Fruit fly (Drosophila melanogaster): Measurements from ENCODE around the gene CG1227.

Gene CG1227

dm6 chr3R:7249460-7249859 is at the start of gene CG1227, which contains the start of gene Dtwd2:
Gene CG1227, minus strand, starts transcription at chr3R:7249738.
Gene Dtwd2, plus strand, starts transcription at chr3R:7249795.
- no peak for TF ChIP-seq dan (GFP tag; IDR thresholded peaks at IDR 0.05)
- peak; percentile 50 for TF ChIP-seq MESR4 (GFP tag; optimal IDR thresholded peaks at IDR 0.05)
- TF ChIP-seq Nf-YC (tag; optimal IDR thresholded peaks at IDR 0.05) = no peak
- no peak for TF ChIP-seq knrl (GFP tag; IDR thresholded peaks at IDR 0.05; ENCODE audit: partially characterized antibody)
- peak; percentile 63 for TF ChIP-seq CG12942 (GFP tag; optimal IDR thresholded peaks at IDR 0.05)
- no peak for TF ChIP-seq CG7963 (GFP tag; IDR thresholded peaks at IDR 0.05; ENCODE audit: partially characterized antibody)
- TF ChIP-seq Mad (GFP tag; optimal IDR thresholded peaks at IDR 0.05) = peak; percentile 33
- TF ChIP-seq gcm (GFP tag; optimal IDR thresholded peaks at IDR 0.05) = no peak
- TF ChIP-seq z (GFP tag; IDR thresholded peaks at IDR 0.05) = no peak
- peak; percentile 51; the same call in 1 of the 2 replicates for TF ChIP-seq CG16779 (GFP tag; IDR thresholded peaks at IDR 0.05)
- TF ChIP-seq pfk (GFP tag; optimal IDR thresholded peaks at IDR 0.05) = no peak
- peak; percentile 94 for TF ChIP-seq CG10147 (GFP tag; optimal IDR thresholded peaks at IDR 0.05)
- no peak for TF ChIP-seq TFAM (GFP tag; optimal IDR thresholded peaks at IDR 0.05)
- peak; percentile 87 for TF ChIP-seq CG12219 (GFP tag; optimal IDR thresholded peaks at IDR 0.05)
- TF ChIP-seq Atf-2 (GFP tag; optimal IDR thresholded peaks at IDR 0.05) = peak; percentile 45
- TF ChIP-seq lab (GFP tag; optimal IDR thresholded peaks at IDR 0.05) = peak; percentile 94
- TF ChIP-seq Xrp1 (GFP tag; IDR thresholded peaks at IDR 0.05) = peak; percentile 96
- TF ChIP-seq Dll (GFP tag; IDR thresholded peaks at IDR 0.05; ENCODE audit: partially characterized antibody) = peak; percentile 36; the same call in 1 of the 4 replicates
- peak; percentile 85 for TF ChIP-seq bcd (GFP tag; optimal IDR thresholded peaks at IDR 0.05)
- TF ChIP-seq mam (GFP tag; optimal IDR thresholded peaks at IDR 0.05) = peak; percentile 64
- peak; percentile 80 for TF ChIP-seq CG18476 (GFP tag; optimal IDR thresholded peaks at IDR 0.05)
- peak; percentile 74 for TF ChIP-seq exex (tag; optimal IDR thresholded peaks at IDR 0.05)
- no peak for TF ChIP-seq Gug (GFP tag; IDR thresholded peaks at IDR 0.05)
- TF ChIP-seq CG4360 (GFP tag; IDR thresholded peaks at IDR 0.05) = peak; percentile 68
- no peak for TF ChIP-seq zen2 (GFP tag; IDR thresholded peaks at IDR 0.05; ENCODE audit: partially characterized antibody)
- no peak for TF ChIP-seq mld (GFP tag; IDR thresholded peaks at IDR 0.05; ENCODE audit: partially characterized antibody)
- no peak for TF ChIP-seq zf30C (GFP tag; optimal IDR thresholded peaks at IDR 0.05)
- peak; percentile 96 for TF ChIP-seq sens (GFP tag)
- TF ChIP-seq CG13123 (GFP tag; optimal IDR thresholded peaks at IDR 0.05) = peak; percentile 59
- TF ChIP-seq Atf3 (GFP tag; optimal IDR thresholded peaks at IDR 0.05) = no peak
- TF ChIP-seq Vsx1 (GFP tag; optimal IDR thresholded peaks at IDR 0.05) = no peak
- TF ChIP-seq bbx (GFP tag; IDR thresholded peaks at IDR 0.05; ENCODE audit: partially characterized antibody) = 0 out of 2 replicates have a peak, but pooled peaks have one; percentile 27
- TF ChIP-seq Bgb (GFP tag; IDR thresholded peaks at IDR 0.05; ENCODE audit: partially characterized antibody) = no peak
- no peak for TF ChIP-seq CG8478 (optimal IDR thresholded peaks at IDR 0.05)
- TF ChIP-seq CG2712 (tag; optimal IDR thresholded peaks at IDR 0.05) = peak; percentile 95
- TF ChIP-seq CHES-1-like (GFP tag; optimal IDR thresholded peaks at IDR 0.05) = peak; percentile 32
- TF ChIP-seq rib (GFP tag; IDR thresholded peaks at IDR 0.05) = peak; percentile 85
- no peak for TF ChIP-seq CG4328 (GFP tag; optimal IDR thresholded peaks at IDR 0.05)
- no peak for TF ChIP-seq hb (GFP tag; IDR thresholded peaks at IDR 0.05; ENCODE audit: partially characterized antibody)
- TF ChIP-seq Trl (optimal IDR thresholded peaks at IDR 0.05) = no peak
- peak; percentile 64 for TF ChIP-seq Trl (GFP tag; optimal IDR thresholded peaks at IDR 0.05)
- TF ChIP-seq GATAe (GFP tag; conservative IDR thresholded peaks at IDR 0.05) = peak; percentile 64
- TF ChIP-seq Antp (GFP tag; optimal IDR thresholded peaks at IDR 0.05) = no peak
- no peak for TF ChIP-seq D (optimal IDR thresholded peaks at IDR 0.05)
- TF ChIP-seq D (GFP tag; optimal IDR thresholded peaks at IDR 0.05) = no peak
- peak; percentile 29 for TF ChIP-seq Elba2 (GFP tag; optimal IDR thresholded peaks at IDR 0.05)
- TF ChIP-seq CG3407 (GFP tag; optimal IDR thresholded peaks at IDR 0.05) = peak; percentile 78
- peak; percentile 55 for TF ChIP-seq NK7.1 (GFP tag; optimal IDR thresholded peaks at IDR 0.05)
- TF ChIP-seq CG5180 (GFP tag; optimal IDR thresholded peaks at IDR 0.05) = peak; percentile 66
- TF ChIP-seq grn (GFP tag; optimal IDR thresholded peaks at IDR 0.05) = peak; percentile 38
- TF ChIP-seq prd (optimal IDR thresholded peaks at IDR 0.05) = no peak
- peak; percentile 81 for TF ChIP-seq prd (GFP tag; IDR thresholded peaks at IDR 0.05)
